Fruit fly (Drosophila melanogaster) whole organism, wandering third instar larva: ENCODE measurements around the gene Ptp61F.

Experiments used
- Abd-B ChIP-seq: fragments of >200 bp; optimal IDR thresholded peaks from 2 replicates; lab custom pipeline; 2017; ENCODE audit warnings: missing biosample characterization, missing genetic modification characterization
- CG32264 ChIP-seq: fragments of 200-800 bp; sonication (Bioruptor generic); optimal IDR thresholded peaks from 2 replicates; lab custom pipeline; 2016; ENCODE audit warnings: missing biosample characterization, missing genetic modification characterization
- CG9705 ChIP-seq: fragments of 200-800 bp; sonication (Bioruptor generic); optimal IDR thresholded peaks from 2 replicates; lab custom pipeline; 2018; ENCODE audit warnings: missing biosample characterization, mild to moderate bottlenecking, missing genetic modification characterization
- CrebA ChIP-seq: fragments of 200-800 bp; sonication (Bioruptor generic); optimal IDR thresholded peaks from 2 replicates; lab custom pipeline; 2016; ENCODE audit warnings: missing biosample characterization, mild to moderate bottlenecking, missing genetic modification characterization, borderline replicate concordance
- Dfd ChIP-seq: fragments of >200 bp; optimal IDR thresholded peaks from 2 replicates; lab custom pipeline; 2017; ENCODE audit warnings: missing biosample characterization, missing genetic modification characterization
- Dif ChIP-seq: fragments of 200-275, 200-300 bp; sonication (Bioruptor generic); optimal IDR thresholded peaks from 2 replicates; lab custom pipeline; 2018; ENCODE audit warnings: missing biosample characterization, missing genetic modification characterization; ENCODE audit not compliant: partially characterized antibody
- GATAd ChIP-seq: sonication (Bioruptor generic); optimal IDR thresholded peaks from 2 replicates; lab custom pipeline; 2016; ENCODE audit warnings: missing biosample characterization, missing genetic modification characterization
- HLH106 ChIP-seq: fragments of 200-800 bp; optimal IDR thresholded peaks from 3 replicates; lab custom pipeline; 2019; ENCODE audit warnings: missing biosample characterization, mild to moderate bottlenecking, missing genetic modification characterization, moderate library complexity
- Hnf4 ChIP-seq: fragments of 200-800 bp; sonication (Bioruptor generic); optimal IDR thresholded peaks from 2 replicates; lab custom pipeline; 2016; ENCODE audit warnings: missing biosample characterization, mild to moderate bottlenecking, missing genetic modification characterization
- Hr78 ChIP-seq: fragments of >200 bp; optimal IDR thresholded peaks from 2 replicates; lab custom pipeline; 2017; ENCODE audit warnings: missing biosample characterization, missing genetic modification characterization
- Hr83 ChIP-seq: fragments of 200-300 bp; sonication (Bioruptor generic); optimal IDR thresholded peaks from 2 replicates; lab custom pipeline; 2016; ENCODE audit warnings: missing biosample characterization, mild to moderate bottlenecking, missing genetic modification characterization, moderate library complexity; ENCODE audit not compliant: poor library complexity, severe bottlenecking
- Jra ChIP-seq: sonication (Bioruptor generic); optimal IDR thresholded peaks from 2 replicates; lab custom pipeline; 2016; ENCODE audit warnings: missing biosample characterization, missing genetic modification characterization
- Mio ChIP-seq: sonication (Bioruptor generic); optimal IDR thresholded peaks from 2 replicates; lab custom pipeline; 2016; ENCODE audit warnings: missing biosample characterization, missing genetic modification characterization
- Myc ChIP-seq: fragments of >200 bp; optimal IDR thresholded peaks from 2 replicates; lab custom pipeline; 2017
- N ChIP-seq: fragments of >200 bp; optimal IDR thresholded peaks from 2 replicates; lab custom pipeline; 2018; ENCODE audit warnings: missing biosample characterization, missing external identifiers, missing genetic modification characterization
- OdsH ChIP-seq: fragments of 200-800 bp; sonication (Bioruptor generic); optimal IDR thresholded peaks from 2 replicates; lab custom pipeline; 2016; ENCODE audit warnings: missing biosample characterization, mild to moderate bottlenecking, missing genetic modification characterization
- Rel ChIP-seq, 2 experiments: fragments of 200-800 bp; sonication (Bioruptor generic) in 1 of 2; optimal IDR thresholded peaks; 2 replicates in 1 of 2; 3 replicates in 1 of 2; lab custom pipeline; 2016 to 2019; ENCODE audit warnings: mild to moderate bottlenecking in 2 of 2, missing biosample characterization in 2 of 2, missing genetic modification characterization in 2 of 2, moderate library complexity in 1 of 2
- Sp1 ChIP-seq: fragments of 200-800 bp; sonication (Bioruptor generic); optimal IDR thresholded peaks from 3 replicates; lab custom pipeline; 2019; ENCODE audit warnings: missing biosample characterization, mild to moderate bottlenecking, missing genetic modification characterization, moderate library complexity
- Vsx2 ChIP-seq: fragments of 200-300, 225-300 bp; sonication (Bioruptor generic); optimal IDR thresholded peaks from 2 replicates; lab custom pipeline; 2018; ENCODE audit warnings: missing biosample characterization, missing genetic modification characterization; ENCODE audit not compliant: partially characterized antibody
- br ChIP-seq: fragments of 200-800 bp; sonication (Bioruptor generic); optimal IDR thresholded peaks from 2 replicates; lab custom pipeline; 2016; ENCODE audit warnings: missing biosample characterization, missing genetic modification characterization
- brk ChIP-seq: fragments of 200-800 bp; sonication (Bioruptor generic); optimal IDR thresholded peaks from 2 replicates; lab custom pipeline; 2016; ENCODE audit warnings: missing biosample characterization, mild to moderate bottlenecking, missing genetic modification characterization
- dl ChIP-seq, 2 experiments: fragments of 175-275, 200-275 bp in 1 of 2; fragments of 200-275 bp in 1 of 2; sonication (Bioruptor generic); optimal IDR thresholded peaks; lab custom pipeline; 2018; ENCODE audit warnings: mild to moderate bottlenecking in 2 of 2, missing biosample characterization in 2 of 2, missing genetic modification characterization in 2 of 2, moderate library complexity in 2 of 2; ENCODE audit not compliant: partially characterized antibody in 2 of 2, insufficient read depth in 1 of 2
- dmrt93B ChIP-seq: fragments of 200-800 bp; sonication (Bioruptor generic); optimal IDR thresholded peaks from 2 replicates; lab custom pipeline; 2018; ENCODE audit warnings: missing biosample characterization, mild to moderate bottlenecking, missing genetic modification characterization
- dsf ChIP-seq: sonication (Bioruptor generic); optimal IDR thresholded peaks from 2 replicates; lab custom pipeline; 2016; ENCODE audit warnings: missing biosample characterization, missing genetic modification characterization, borderline replicate concordance
- ey ChIP-seq: fragments of 200-800 bp; sonication (Bioruptor generic); optimal IDR thresholded peaks from 2 replicates; lab custom pipeline; 2016; ENCODE audit warnings: missing biosample characterization, missing genetic modification characterization
- foxo ChIP-seq, 2 experiments: fragments of 200-800 bp; sonication (Bioruptor generic); optimal IDR thresholded peaks; 2 replicates in 1 of 2; 3 replicates in 1 of 2; lab custom pipeline; 2016 to 2017; ENCODE audit warnings: missing biosample characterization in 2 of 2, missing genetic modification characterization in 2 of 2
- fru ChIP-seq: fragments of 200-800 bp; sonication (Bioruptor generic); optimal IDR thresholded peaks from 3 replicates; lab custom pipeline; 2016; ENCODE audit warnings: missing biosample characterization, mild to moderate bottlenecking, missing genetic modification characterization
- h ChIP-seq: fragments of 200-800 bp; sonication (Bioruptor generic); optimal IDR thresholded peaks from 3 replicates; lab custom pipeline; 2016; ENCODE audit warnings: missing biosample characterization, mild to moderate bottlenecking, missing genetic modification characterization
- jim ChIP-seq: fragments of 175-275, 200-325 bp; sonication (Bioruptor generic); optimal IDR thresholded peaks from 2 replicates; lab custom pipeline; 2016; ENCODE audit warnings: missing biosample characterization, mild to moderate bottlenecking, missing genetic modification characterization
- lola ChIP-seq: fragments of >200 bp; optimal IDR thresholded peaks from 2 replicates; lab custom pipeline; 2017; ENCODE audit warnings: missing biosample characterization, missing genetic modification characterization
- pan ChIP-seq: fragments of >200 bp; optimal IDR thresholded peaks from 2 replicates; lab custom pipeline; 2017
- psq ChIP-seq: fragments of 200-800 bp; sonication (Bioruptor generic); optimal IDR thresholded peaks from 3 replicates; lab custom pipeline; 2017; ENCODE audit warnings: missing biosample characterization, mild to moderate bottlenecking, missing genetic modification characterization, moderate library complexity
- rgr ChIP-seq: fragments of 200-800 bp; sonication (Bioruptor generic); optimal IDR thresholded peaks from 3 replicates; lab custom pipeline; 2016; ENCODE audit warnings: missing biosample characterization, mild to moderate bottlenecking, missing genetic modification characterization
- sage ChIP-seq: fragments of 200-800 bp; sonication (Bioruptor generic); optimal IDR thresholded peaks from 2 replicates; lab custom pipeline; 2016; ENCODE audit warnings: missing biosample characterization, mild to moderate bottlenecking, missing genetic modification characterization
- sv ChIP-seq: fragments of 200-800 bp; sonication (Bioruptor generic); optimal IDR thresholded peaks from 3 replicates; lab custom pipeline; 2016; ENCODE audit warnings: missing biosample characterization, missing genetic modification characterization
- tai ChIP-seq: sonication (Bioruptor generic); optimal IDR thresholded peaks from 2 replicates; lab custom pipeline; 2016; ENCODE audit warnings: missing biosample characterization, missing genetic modification characterization
- usp ChIP-seq: fragments of >200 bp; optimal IDR thresholded peaks from 2 replicates; lab custom pipeline; 2017; ENCODE audit warnings: missing biosample characterization, missing genetic modification characterization
- woc ChIP-seq: sonication (Bioruptor generic); optimal IDR thresholded peaks from 2 replicates; lab custom pipeline; 2016; ENCODE audit warnings: missing biosample characterization, mild to moderate bottlenecking, missing genetic modification characterization

Ptp61F gene

dm6 chr3L:1516631-1517273, 41.7 kb upstream of the Ptp61F start, which contains the start of gene cue:
Gene cue (minus strand): TSS chr3L:1517271.
- TF ChIP-seq dsf (GFP tag; lab: Kevin White, UChicago) (no peak), HLH106 (tag; lab: Kevin White, UChicago) (no peak), h (GFP tag; lab: Kevin White, UChicago) (peak; percentile 29)

dm6 chr3L:1515820-1516540, 40.9 kb upstream of the Ptp61F start:
- TF ChIP-seq Jra (GFP tag; lab: Kevin White, UChicago) (no peak), sage (GFP tag; lab: Kevin White, UChicago) (no peak), foxo (GFP tag; optimal IDR thresholded peaks at IDR 0.05; lab: Kevin White, UChicago) (peak in 1 of 2 experiments; percentile 75), Sp1 (GFP tag; lab: Kevin White, UChicago) (peak; percentile 56), dsf (GFP tag; lab: Kevin White, UChicago) (no peak), woc (peak; percentile 37), Abd-B (GFP tag; lab: Kevin White, UChicago) (no peak), Hr83 (GFP tag; lab: Kevin White, UChicago) (no peak), HLH106 (tag; lab: Kevin White, UChicago) (peak; percentile 66), usp (GFP tag; lab: Kevin White, UChicago) (no peak), pan (lab: Kevin White, UChicago) (no peak), N (GFP tag; lab: Kevin White, UChicago) (no peak), brk (no peak), CG9705 (GFP tag; lab: Kevin White, UChicago) (peak; percentile 5), h (GFP tag; lab: Kevin White, UChicago) (no peak), tai (GFP tag; lab: Kevin White, UChicago) (no peak), Hr78 (GFP tag; lab: Kevin White, UChicago) (no peak), GATAd (GFP tag; lab: Kevin White, UChicago) (no peak), dmrt93B (GFP tag; lab: Kevin White, UChicago) (peak; percentile 55), rgr (GFP tag; lab: Kevin White, UChicago) (peak; percentile 71), Rel (GFP tag; optimal IDR thresholded peaks at IDR 0.05; lab: Kevin White, UChicago) (no peak), Rel (tag; optimal IDR thresholded peaks at IDR 0.05; lab: Kevin White, UChicago) (no peak), Myc (no peak), Vsx2 (GFP tag; lab: Kevin White, UChicago) (no peak), Dif (GFP tag; lab: Kevin White, UChicago) (no peak), OdsH (peak; percentile 70), psq (GFP tag; lab: Kevin White, UChicago) (peak; percentile 52), CrebA (no peak), fru (GFP tag; lab: Kevin White, UChicago) (peak; percentile 72), ey (GFP tag; lab: Kevin White, UChicago) (peak; percentile 78), jim (GFP tag; lab: Kevin White, UChicago) (no peak), Dfd (GFP tag; lab: Kevin White, UChicago) (no peak), CG32264 (GFP tag; lab: Kevin White, UChicago) (no peak), dl (GFP tag; optimal IDR thresholded peaks at IDR 0.05; lab: Kevin White, UChicago; ENCODE audit: insufficient read depth in 1 of 2, partially characterized antibody in 2 of 2) (no peak), br (GFP tag; lab: Kevin White, UChicago) (peak; percentile 46), lola (GFP tag; lab: Kevin White, UChicago) (no peak), Hnf4 (GFP tag; lab: Kevin White, UChicago) (peak; percentile 50), sv (GFP tag; lab: Kevin White, UChicago) (peak; percentile 35), Mio (GFP tag; lab: Kevin White, UChicago) (no peak)
- TF ChIP-seq, all 38 proteins: peak for 14
